Worm (Caenorhabditis elegans) whole organism, mixed stage, embryonic: Measurements from ENCODE around the gene F28H6.4.

Experiments
- M03D4.4 ChIP-seq: sonication (generic microtip); optimal IDR thresholded peaks from 2 replicates; lab custom pipeline; 2017; ENCODE audit warnings: mild to moderate bottlenecking, missing genetic modification characterization, missing compliant biosample characterization
- bed-3 ChIP-seq: fragments of 200-800 bp; sonication (Bioruptor generic); optimal IDR thresholded peaks from 3 replicates; lab custom pipeline; 2018; ENCODE audit warnings: mild to moderate bottlenecking, missing genetic modification characterization, moderate library complexity, missing compliant biosample characterization
- blmp-1 ChIP-seq: fragments of 150-350 bp; optimal IDR thresholded peaks from 2 replicates; lab custom pipeline; 2014; ENCODE audit warnings: missing biosample characterization, missing genetic modification characterization
- ceh-39 ChIP-seq: fragments of 150-350 bp; optimal IDR thresholded peaks from 2 replicates; lab custom pipeline; 2014; ENCODE audit warnings: missing biosample characterization, missing genetic modification characterization
- ceh-43 ChIP-seq: fragments of 200-800 bp; sonication (Bioruptor generic); optimal IDR thresholded peaks from 2 replicates; lab custom pipeline; 2018; ENCODE audit warnings: mild to moderate bottlenecking, missing genetic modification characterization, moderate library complexity, missing compliant biosample characterization
- ceh-83 ChIP-seq: fragments of 200-800 bp; sonication (Bioruptor generic); optimal IDR thresholded peaks from 2 replicates; lab custom pipeline; 2018; ENCODE audit warnings: mild to moderate bottlenecking, missing genetic modification characterization, missing compliant biosample characterization
- ces-1 ChIP-seq: fragments of 150-350 bp; optimal IDR thresholded peaks from 2 replicates; lab custom pipeline; 2014; ENCODE audit warnings: missing biosample characterization, missing genetic modification reagents, missing genetic modification characterization
- drap-1 ChIP-seq: fragments of 200-800 bp; sonication (Bioruptor generic); optimal IDR thresholded peaks from 3 replicates; lab custom pipeline; 2018; ENCODE audit warnings: mild to moderate bottlenecking, missing genetic modification characterization, missing compliant biosample characterization
- elt-1 ChIP-seq: sonication (generic microtip); optimal IDR thresholded peaks from 2 replicates; lab custom pipeline; 2017; ENCODE audit warnings: missing genetic modification characterization, mild to moderate bottlenecking, missing compliant biosample characterization, antibody characterized with exemption, moderate library complexity, borderline replicate concordance; ENCODE audit not compliant: insufficient read depth
- elt-3 ChIP-seq: fragments of 150-350 bp; optimal IDR thresholded peaks from 2 replicates; lab custom pipeline; 2014; ENCODE audit warnings: missing biosample characterization, missing genetic modification characterization
- flh-1 ChIP-seq: fragments of 200-800 bp; sonication (Bioruptor generic); optimal IDR thresholded peaks from 2 replicates; lab custom pipeline; 2018; ENCODE audit warnings: mild to moderate bottlenecking, missing genetic modification characterization, moderate library complexity, missing compliant biosample characterization
- lin-13 ChIP-seq: fragments of 150-350 bp; optimal IDR thresholded peaks from 2 replicates; lab custom pipeline; 2014; ENCODE audit warnings: missing biosample characterization, missing genetic modification characterization
- lsy-2 ChIP-seq: fragments of 150-350 bp; optimal IDR thresholded peaks from 2 replicates; lab custom pipeline; 2014; ENCODE audit warnings: missing biosample characterization, missing genetic modification characterization
- mab-5 ChIP-seq: fragments of 150-350 bp; optimal IDR thresholded peaks from 2 replicates; lab custom pipeline; 2014; ENCODE audit warnings: missing biosample characterization, missing genetic modification characterization
- mep-1 ChIP-seq: fragments of 150-350 bp; optimal IDR thresholded peaks from 2 replicates; lab custom pipeline; 2017; ENCODE audit warnings: missing biosample characterization, missing genetic modification reagents, missing genetic modification characterization, inconsistent platforms
- mls-2 ChIP-seq: sonication (generic microtip); optimal IDR thresholded peaks from 2 replicates; lab custom pipeline; 2016; ENCODE audit warnings: mild to moderate bottlenecking, missing genetic modification characterization, moderate library complexity, missing compliant biosample characterization
- nhr-12 ChIP-seq: fragments of 150-350 bp; optimal IDR thresholded peaks from 2 replicates; lab custom pipeline; 2014; ENCODE audit warnings: missing biosample characterization, missing genetic modification characterization
- nhr-2 ChIP-seq: fragments of 150-350 bp; optimal IDR thresholded peaks from 2 replicates; lab custom pipeline; 2014; ENCODE audit warnings: missing biosample characterization, missing genetic modification characterization
- nhr-237 ChIP-seq: fragments of 150-350 bp; optimal IDR thresholded peaks from 2 replicates; lab custom pipeline; 2014; ENCODE audit warnings: missing biosample characterization, missing genetic modification characterization
- nhr-28 ChIP-seq: fragments of 150-350 bp; optimal IDR thresholded peaks from 2 replicates; lab custom pipeline; 2014; ENCODE audit warnings: missing biosample characterization, missing genetic modification characterization
- nhr-76 ChIP-seq: sonication (generic microtip); optimal IDR thresholded peaks from 2 replicates; lab custom pipeline; 2017; ENCODE audit warnings: missing biosample characterization, missing genetic modification characterization
- pha-4 ChIP-seq: fragments of 150-350 bp; optimal IDR thresholded peaks from 2 replicates; lab custom pipeline; 2018; ENCODE audit warnings: missing biosample characterization, missing genetic modification reagents, missing genetic modification characterization
- sem-2 ChIP-seq: fragments of 200-800 bp; sonication (Bioruptor generic); optimal IDR thresholded peaks from 2 replicates; lab custom pipeline; 2018; ENCODE audit warnings: mild to moderate bottlenecking, missing genetic modification characterization, missing compliant biosample characterization
- snpc-4 ChIP-seq: fragments of 150-350 bp; optimal IDR thresholded peaks from 2 replicates; lab custom pipeline; 2014; ENCODE audit warnings: missing biosample characterization, missing genetic modification characterization
- sptf-1 ChIP-seq: sonication (generic microtip); optimal IDR thresholded peaks from 2 replicates; lab custom pipeline; 2017; ENCODE audit warnings: mild to moderate bottlenecking, missing genetic modification characterization, moderate library complexity, missing compliant biosample characterization
- tbx-8 ChIP-seq: fragments of 200-800 bp; sonication (Bioruptor generic); optimal IDR thresholded peaks from 2 replicates; lab custom pipeline; 2018; ENCODE audit warnings: mild to moderate bottlenecking, missing genetic modification characterization, moderate library complexity, missing compliant biosample characterization
- unc-120 ChIP-seq: sonication (generic microtip); optimal IDR thresholded peaks from 2 replicates; lab custom pipeline; 2017; ENCODE audit warnings: missing genetic modification characterization, missing compliant biosample characterization; ENCODE audit not compliant: poor library complexity, severe bottlenecking
- unc-39 ChIP-seq: fragments of 150-350 bp; optimal IDR thresholded peaks from 2 replicates; lab custom pipeline; 2014; ENCODE audit warnings: missing biosample characterization, missing genetic modification characterization
- unc-62 ChIP-seq: fragments of 150-350 bp; optimal IDR thresholded peaks from 2 replicates; lab custom pipeline; 2014; ENCODE audit warnings: missing biosample characterization, missing genetic modification reagents, missing genetic modification characterization
- zip-8 ChIP-seq: fragments of 150-350 bp; optimal IDR thresholded peaks from 2 replicates; lab custom pipeline; 2014; ENCODE audit warnings: missing biosample characterization, missing genetic modification characterization
- ztf-11 ChIP-seq: fragments of 150-350 bp; optimal IDR thresholded peaks from 2 replicates; lab custom pipeline; 2014; ENCODE audit warnings: missing biosample characterization, missing genetic modification characterization

F28H6.4 gene

DNA sequence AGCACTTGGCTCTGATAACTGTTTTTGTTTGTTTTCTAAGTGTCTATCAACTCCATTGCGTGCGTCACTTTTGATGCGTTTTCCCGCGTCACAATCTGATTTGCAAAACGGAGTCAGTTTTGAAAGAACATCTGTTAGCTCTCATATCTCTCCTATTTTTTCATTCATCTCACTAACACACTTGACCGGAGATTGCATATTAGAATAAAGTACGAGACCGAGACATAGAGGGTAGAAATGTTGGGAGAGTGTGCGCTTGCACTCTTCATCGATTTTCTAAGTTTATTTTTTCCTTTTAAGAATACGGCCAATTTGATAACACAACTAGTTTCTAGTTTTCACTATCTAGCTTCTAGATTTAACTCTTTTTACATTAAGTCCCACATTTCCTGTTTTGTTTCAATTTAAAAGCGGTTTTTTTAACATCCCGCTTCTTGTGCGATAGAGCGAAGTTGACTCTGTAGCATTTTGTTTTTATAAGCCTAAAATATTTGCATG is 13.7 kb downstream of the F28H6.4 start:
- TF ChIP-seq ceh-43 (no peak), nhr-2 (peak; percentile 54), sem-2 (GFP tag; lab: Kevin White, UChicago) (no peak), ces-1 (GFP tag; lab: Kevin White, UChicago) (peak; percentile 71), unc-120 (no peak)

DNA sequence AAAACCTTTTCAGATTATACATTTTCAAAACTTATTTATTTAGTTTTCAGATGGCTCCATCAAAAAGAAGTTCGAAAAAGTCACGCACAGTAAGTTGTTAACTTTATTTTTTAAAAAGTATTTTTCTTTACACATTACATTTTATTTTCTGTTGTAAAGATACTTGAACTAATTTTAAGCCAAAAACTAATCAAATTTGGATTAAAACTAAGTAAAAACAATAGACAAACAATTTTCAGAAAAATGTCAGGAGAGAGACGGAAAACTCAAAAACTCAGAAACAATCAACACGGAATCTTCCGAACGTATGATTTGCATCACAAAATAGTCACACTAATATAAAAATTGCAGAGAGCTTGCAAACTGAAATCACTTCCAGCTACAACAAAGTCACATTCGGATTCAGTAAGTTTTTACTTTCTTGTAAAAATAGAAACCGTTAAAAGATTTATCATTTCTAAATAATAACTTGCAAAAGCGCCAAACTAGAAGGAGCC is 14.3 kb downstream of the F28H6.4 start, which contains the start of gene ceh-89:
Gene ceh-89 (plus strand): TSS at position 51 of the 497 bp plus-strand sequence.
- TF ChIP-seq nhr-237 (tag; lab: Kevin White, UChicago) (no peak), blmp-1 (tag; lab: Kevin White, UChicago) (no peak), zip-8 (no peak), ceh-83 (GFP tag; lab: Kevin White, UChicago) (no peak), mls-2 (no peak), nhr-76 (no peak), elt-1 (no peak), nhr-2 (no peak), elt-3 (tag; lab: Kevin White, UChicago) (no peak), drap-1 (GFP tag; lab: Kevin White, UChicago) (no peak), M03D4.4 (tag; lab: Kevin White, UChicago) (no peak), tbx-8 (no peak), nhr-12 (tag; lab: Kevin White, UChicago) (no peak), bed-3 (GFP tag; lab: Kevin White, UChicago) (no peak)

DNA sequence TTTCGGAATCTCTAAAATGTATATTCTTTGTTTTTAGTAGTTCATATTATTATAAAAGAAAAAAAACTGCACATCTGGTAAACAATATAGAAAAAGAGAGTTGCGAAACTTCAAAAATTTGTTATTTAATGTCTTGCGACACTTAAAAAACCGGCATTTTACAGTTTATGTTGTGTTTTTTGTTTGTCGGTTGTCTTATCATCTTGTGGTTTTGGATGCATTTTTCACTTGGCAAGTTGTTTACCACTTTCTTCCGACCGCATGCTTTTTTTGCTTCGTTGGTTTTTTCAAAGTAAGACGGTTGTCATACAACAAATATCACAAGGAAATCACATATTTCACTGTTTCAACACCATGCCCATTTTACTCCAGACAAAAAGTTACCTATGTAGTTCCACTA is 18.0 kb downstream of the F28H6.4 start:
- TF ChIP-seq unc-62 (GFP tag; lab: Kevin White, UChicago) (no peak), unc-39 (tag; lab: Kevin White, UChicago) (no peak), sptf-1 (no peak), blmp-1 (tag; lab: Kevin White, UChicago) (no peak)

DNA sequence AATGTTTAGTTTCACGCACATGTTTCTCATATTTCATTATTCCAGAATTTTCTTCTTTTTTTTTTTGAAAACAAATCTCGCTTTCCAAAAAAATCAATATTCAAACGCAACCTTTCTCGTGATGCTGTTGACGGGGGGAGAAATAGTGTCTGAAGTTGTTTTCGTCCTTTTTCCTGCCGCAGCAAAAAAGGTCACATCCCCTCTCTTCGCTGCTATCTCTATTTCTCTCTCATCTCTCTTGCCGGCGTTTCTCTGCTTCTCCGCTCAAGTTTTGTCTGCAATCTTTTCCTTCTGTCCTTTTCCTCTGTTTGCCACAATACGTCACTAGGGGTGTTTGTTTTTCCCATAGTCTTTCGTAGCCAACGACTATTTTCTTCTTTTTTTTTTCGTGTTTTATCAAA is 19.1 kb downstream of the F28H6.4 start:
- peak; percentile 37 for TF ChIP-seq pha-4
- no peak for TF ChIP-seq elt-1
- no peak for TF ChIP-seq nhr-28 (tag; lab: Kevin White, UChicago)
- peak; percentile 18 for TF ChIP-seq mep-1 (tag; lab: Kevin White, UChicago)
- TF ChIP-seq unc-120 = peak; percentile 69
- TF ChIP-seq nhr-237 (tag; lab: Kevin White, UChicago) = peak; percentile 55
- TF ChIP-seq ces-1 (GFP tag; lab: Kevin White, UChicago) = peak; percentile 22

DNA sequence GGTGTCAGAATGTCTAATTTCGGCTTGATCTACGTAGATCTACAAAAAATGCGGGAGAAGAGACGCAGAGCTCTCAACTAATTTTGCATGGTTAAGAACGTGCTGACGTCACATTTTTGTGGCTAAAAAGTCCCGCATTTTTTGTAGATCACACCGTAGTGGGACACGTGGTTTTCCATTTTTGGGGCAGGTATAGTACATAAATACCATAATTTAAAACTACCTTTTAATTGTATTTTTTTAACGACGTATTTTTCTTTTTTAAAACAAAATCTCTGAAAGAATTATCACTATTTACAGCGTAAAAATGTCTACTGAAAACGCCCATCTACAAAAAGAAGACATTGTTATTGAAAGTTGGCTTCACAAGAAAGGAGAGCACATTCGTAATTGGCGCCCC is 19.7 kb downstream of the F28H6.4 start, which contains the start of gene akt-2:
Gene akt-2 (plus strand): TSS at position 301 of the 400 bp plus-strand sequence.
- TF ChIP-seq elt-3 (tag; lab: Kevin White, UChicago) = no peak
- TF ChIP-seq, all 35 proteins: peak for 0

DNA sequence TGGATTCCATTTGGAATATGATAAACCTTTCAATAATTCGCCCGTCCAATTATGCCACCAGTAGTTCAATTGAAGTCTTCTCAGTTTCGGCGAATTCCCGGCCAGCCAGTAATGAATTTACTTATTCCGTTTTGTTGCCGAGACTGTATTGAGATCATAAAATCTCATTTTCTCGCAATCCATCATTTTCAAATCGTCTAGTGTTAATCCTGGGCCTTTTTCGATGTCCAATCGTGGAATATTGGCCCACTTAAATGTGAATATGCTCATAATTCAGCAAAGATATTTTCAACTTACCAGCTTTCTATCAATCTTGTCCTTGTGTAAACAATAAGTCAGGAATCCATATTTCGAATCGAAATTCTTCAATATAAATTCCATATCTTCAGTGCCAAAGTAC is 25.0 kb downstream of the F28H6.4 start:
- TF ChIP-seq flh-1 (no peak), ceh-39 (tag; lab: Kevin White, UChicago) (no peak), unc-39 (tag; lab: Kevin White, UChicago) (no peak), ceh-83 (GFP tag; lab: Kevin White, UChicago) (no peak), elt-3 (tag; lab: Kevin White, UChicago) (no peak), blmp-1 (tag; lab: Kevin White, UChicago) (no peak), tbx-8 (no peak), mab-5 (tag; lab: Kevin White, UChicago) (no peak), sptf-1 (no peak), nhr-28 (tag; lab: Kevin White, UChicago) (no peak), ztf-11 (tag; lab: Kevin White, UChicago) (no peak), lsy-2 (tag; lab: Kevin White, UChicago) (no peak), lin-13 (tag; lab: Kevin White, UChicago) (no peak), unc-62 (GFP tag; lab: Kevin White, UChicago) (no peak), elt-1 (no peak), mls-2 (no peak), nhr-237 (tag; lab: Kevin White, UChicago) (no peak), snpc-4 (tag; lab: Kevin White, UChicago) (no peak), M03D4.4 (tag; lab: Kevin White, UChicago) (no peak)
